Worm (Caenorhabditis elegans): ENCODE measurements around the gene orc-5.

orc-5 gene

DNA sequence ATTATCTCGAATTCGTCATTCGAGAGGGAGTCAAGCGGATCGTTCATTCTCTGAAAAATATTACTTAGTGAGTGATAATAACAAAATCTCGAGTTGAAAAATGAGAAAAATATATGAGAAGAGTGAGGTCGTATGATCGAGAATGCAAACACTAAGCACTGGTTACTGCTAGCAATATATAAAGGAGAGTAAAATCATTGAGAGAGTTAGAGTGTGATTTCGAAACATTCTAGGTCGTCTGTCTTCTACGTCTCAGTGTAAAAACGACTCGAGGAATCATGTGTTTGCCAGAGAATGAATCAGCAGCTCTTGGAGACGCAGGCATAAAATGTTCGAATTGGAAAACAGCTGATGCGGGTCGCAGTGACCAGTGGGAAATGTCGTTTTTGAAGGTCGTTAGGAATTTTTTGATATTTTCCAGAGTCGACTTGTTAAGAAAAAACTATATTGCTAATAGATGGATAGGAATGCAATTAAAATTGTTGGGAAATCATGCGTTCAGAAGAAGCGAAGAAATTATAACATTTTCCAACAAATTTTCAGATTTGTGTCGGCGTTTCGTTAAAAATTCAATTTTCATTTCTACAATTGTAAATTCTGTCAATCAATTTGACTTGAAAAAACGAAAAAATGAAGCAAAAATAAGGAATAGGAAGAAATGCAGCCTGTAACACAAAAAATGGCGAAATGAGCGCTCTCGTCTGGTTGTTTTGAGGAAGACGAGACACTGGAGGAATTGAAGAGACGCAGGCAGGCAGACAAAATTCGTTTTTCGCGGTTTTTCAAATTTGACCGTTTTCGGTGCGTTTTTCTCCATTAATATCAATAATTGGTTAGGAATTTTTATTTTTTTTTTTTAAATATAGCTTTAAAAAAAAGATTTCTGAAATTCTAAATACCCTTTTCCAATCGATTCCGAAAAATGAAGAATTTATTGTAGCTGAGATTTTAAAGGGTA lies 37.1 kb downstream of the orc-5 start, which contains the start of gene allo-1 (continued):
- TF ChIP-seq nhr-85 (tag) (peak; percentile 94), mep-1 (tag; optimal IDR thresholded peaks at IDR 0.05) (peak; percentile 67), unc-62 (GFP tag; optimal IDR thresholded peaks at IDR 0.05) (no peak), skn-1 (tag; optimal IDR thresholded peaks at IDR 0.05) (peak; percentile 71), swsn-7 (tag; optimal IDR thresholded peaks at IDR 0.05) (peak; percentile 44), ceh-8 (GFP tag; optimal IDR thresholded peaks at IDR 0.05) (no peak), zip-4 (GFP tag; optimal IDR thresholded peaks at IDR 0.05) (peak; percentile 2), mdl-1 (tag; optimal IDR thresholded peaks at IDR 0.05) (peak in 1 of 2 experiments; percentile 83), dsc-1 (tag; optimal IDR thresholded peaks at IDR 0.05) (no peak), fos-1 (tag; optimal IDR thresholded peaks at IDR 0.05) (peak; percentile 84), Y116A8C.19 (tag; optimal IDR thresholded peaks at IDR 0.05; ENCODE audit: borderline replicate concordance) (no peak), snpc-4 (tag; optimal IDR thresholded peaks at IDR 0.05) (peak; percentile 66), pag-3 (tag; optimal IDR thresholded peaks at IDR 0.05; ENCODE audit: borderline replicate concordance, insufficient read depth) (peak; percentile 48), C04F5.9 (tag; optimal IDR thresholded peaks at IDR 0.05) (no peak), efl-3 (GFP tag; optimal IDR thresholded peaks at IDR 0.05) (no peak), C34B4.2 (tag; optimal IDR thresholded peaks at IDR 0.05) (no peak), ceh-82 (tag; optimal IDR thresholded peaks at IDR 0.05) (peak in 1 of 3 experiments; percentile 77), aly-2 (tag; optimal IDR thresholded peaks at IDR 0.05) (no peak), hpl-2 (GFP tag; optimal IDR thresholded peaks at IDR 0.05) (peak; percentile 52), lsy-2 (tag; optimal IDR thresholded peaks at IDR 0.05) (peak; percentile 66 to 86), rnt-1 (tag; optimal IDR thresholded peaks at IDR 0.05) (peak; percentile 80), lin-14 (GFP tag; optimal IDR thresholded peaks at IDR 0.05) (peak; percentile 97), pax-3 (tag; optimal IDR thresholded peaks at IDR 0.05) (peak; percentile 29), unc-30 (tag; optimal IDR thresholded peaks at IDR 0.05) (no peak), zag-1 (tag; optimal IDR thresholded peaks at IDR 0.05) (no peak), fkh-8 (tag; optimal IDR thresholded peaks at IDR 0.05) (peak; percentile 68), lin-15B (tag; optimal IDR thresholded peaks at IDR 0.05) (no peak), unc-86 (tag; optimal IDR thresholded peaks at IDR 0.05) (peak; percentile 23), grh-1 (GFP tag; IDR thresholded peaks at IDR 0.05) (peak; percentile 37), elt-2 (tag; optimal IDR thresholded peaks at IDR 0.05) (peak; percentile 32), aha-1 (tag; optimal IDR thresholded peaks at IDR 0.05) (no peak), ceh-90 (tag; optimal IDR thresholded peaks at IDR 0.05) (no peak), tlp-1 (tag; optimal IDR thresholded peaks at IDR 0.05) (no peak), nhr-11 (tag; optimal IDR thresholded peaks at IDR 0.05) (peak; percentile 67)

- TF ChIP-seq dpl-1 (GFP tag; optimal IDR thresholded peaks at IDR 0.05): no peak
- TF ChIP-seq nhr-47 (tag; optimal IDR thresholded peaks at IDR 0.05): no peak
- TF ChIP-seq mef-2 (tag; optimal IDR thresholded peaks at IDR 0.05): no peak
- TF ChIP-seq efl-1 (optimal IDR thresholded peaks at IDR 0.05): no peak
- TF ChIP-seq efl-1 (GFP tag; optimal IDR thresholded peaks at IDR 0.05 in 1 of 2): no peak
- TF ChIP-seq elt-2 (tag; optimal IDR thresholded peaks at IDR 0.05): no peak
- TF ChIP-seq ceh-63 (GFP tag; optimal IDR thresholded peaks at IDR 0.05): no peak
- TF ChIP-seq fos-1 (tag; optimal IDR thresholded peaks at IDR 0.05): no peak
- TF ChIP-seq lin-35 (GFP tag; optimal IDR thresholded peaks at IDR 0.05): no peak
- TF ChIP-seq mab-9 (GFP tag; IDR thresholded peaks at IDR 0.05): no peak
- no peak for TF ChIP-seq zip-4 (GFP tag; optimal IDR thresholded peaks at IDR 0.05)
- TF ChIP-seq unc-30 (tag; optimal IDR thresholded peaks at IDR 0.05): no peak
- TF ChIP-seq sptf-1 (tag; optimal IDR thresholded peaks at IDR 0.05): no peak
- no peak for TF ChIP-seq unc-98 (GFP tag; IDR thresholded peaks at IDR 0.05)
Measured at ce11 chrIV:10695203-10695602, 39.2 kb downstream of the orc-5 start, which contains the start of gene R102.4. Gene R102.4, minus strand, starts transcription at chrIV:10695303.
